Worm (Caenorhabditis elegans): ENCODE measurements around the gene C34H4.2.

DNA sequence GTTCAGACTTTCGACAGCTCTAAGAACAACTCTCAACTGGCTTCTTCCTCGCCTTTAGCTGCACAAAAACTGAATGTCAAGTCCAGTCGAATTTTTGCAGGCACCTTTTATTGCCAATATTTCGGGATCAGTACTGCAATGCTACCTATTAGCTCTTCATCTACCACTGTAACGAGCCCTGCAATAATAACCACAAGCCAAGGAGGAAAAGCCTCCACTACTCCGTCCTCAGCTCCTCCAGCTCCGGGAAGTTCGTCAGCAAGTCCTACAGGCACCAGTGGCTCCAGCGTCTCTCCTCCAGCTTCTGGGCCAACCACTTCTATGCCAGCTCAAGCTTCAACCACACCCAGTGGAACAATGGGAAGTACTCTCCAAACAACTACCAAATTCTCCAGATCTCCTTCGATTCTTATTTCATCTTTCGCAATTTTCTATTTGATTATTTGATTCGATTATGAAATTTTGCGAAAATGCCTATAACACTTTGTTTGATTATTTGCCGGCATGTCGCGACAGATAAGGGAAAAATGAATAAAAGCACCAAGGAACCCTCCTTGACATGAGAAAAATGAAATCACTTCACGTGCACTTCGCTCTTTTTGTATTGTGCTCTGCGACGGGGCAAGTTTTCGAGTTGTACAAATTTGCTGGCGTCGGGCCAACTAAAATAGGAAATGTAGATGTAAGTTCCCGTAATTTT, 1.6 kb downstream of the C34H4.2 start, which contains the start of gene C34H4.1:
- no peak for TF ChIP-seq lin-13 (tag; optimal IDR thresholded peaks at IDR 0.05)
- TF ChIP-seq unc-62 (GFP tag; optimal IDR thresholded peaks at IDR 0.05), result no peak
- no peak for TF ChIP-seq nhr-28 (tag; optimal IDR thresholded peaks at IDR 0.05)
- no peak for TF ChIP-seq pha-4 (tag; optimal IDR thresholded peaks at IDR 0.05)
- TF ChIP-seq tbx-8 (GFP tag; optimal IDR thresholded peaks at IDR 0.05), result no peak
- no peak for TF ChIP-seq unc-39 (tag; optimal IDR thresholded peaks at IDR 0.05)
- TF ChIP-seq mab-5 (tag; optimal IDR thresholded peaks at IDR 0.05), result no peak
- TF ChIP-seq elt-1 (tag; optimal IDR thresholded peaks at IDR 0.05; ENCODE audit: borderline replicate concordance, insufficient read depth), result no peak

Data from whole organism, mixed stage, embryonic.